Worm (Caenorhabditis elegans) whole organism, L2 larva: ENCODE measurements around the gene F47C12.7.

Source experiments
- F13H6.1 ChIP-seq: sonication (generic microtip); optimal IDR thresholded peaks from 2 replicates; lab custom pipeline; 2016; ENCODE audit warnings: missing genetic modification characterization, missing compliant biosample characterization
- ZK546.5 ChIP-seq: sonication (generic microtip); optimal IDR thresholded peaks from 2 replicates; lab custom pipeline; 2017; ENCODE audit warnings: missing biosample characterization, missing genetic modification characterization
- ama-1 ChIP-seq: fragments of 150-350 bp; optimal IDR thresholded peaks from 2 replicates; lab custom pipeline; 2018; ENCODE audit warnings: inconsistent platforms
- blmp-1 ChIP-seq: sonication (generic microtip); optimal IDR thresholded peaks from 2 replicates; lab custom pipeline; 2017; ENCODE audit warnings: missing genetic modification characterization, mild to moderate bottlenecking, missing compliant biosample characterization, antibody characterized with exemption, moderate library complexity; ENCODE audit not compliant: insufficient read depth
- lin-13 ChIP-seq: fragments of 150-350 bp; optimal IDR thresholded peaks from 2 replicates; lab custom pipeline; 2014; ENCODE audit warnings: missing biosample characterization, missing genetic modification reagents, missing genetic modification characterization
- mab-5 ChIP-seq: fragments of 150-350 bp; optimal IDR thresholded peaks from 2 replicates; lab custom pipeline; 2014; ENCODE audit warnings: missing biosample characterization, missing genetic modification characterization
- mdl-1 ChIP-seq, 2 experiments: fragments of 150-350 bp in 1 of 2; sonication (generic microtip) in 1 of 2; optimal IDR thresholded peaks; 2 replicates each; lab custom pipeline; 2017; ENCODE audit warnings: missing biosample characterization in 2 of 2, missing genetic modification characterization in 2 of 2
- nhr-6 ChIP-seq: fragments of 150-350 bp; optimal IDR thresholded peaks from 2 replicates; lab custom pipeline; 2014; ENCODE audit warnings: missing biosample characterization, missing genetic modification characterization
- nhr-77 ChIP-seq: fragments of 150-350 bp; optimal IDR thresholded peaks from 2 replicates; lab custom pipeline; 2014; ENCODE audit warnings: missing biosample characterization, missing genetic modification characterization
- snpc-4 ChIP-seq: fragments of 150-350 bp; optimal IDR thresholded peaks from 2 replicates; lab custom pipeline; 2014; ENCODE audit warnings: missing biosample characterization, missing genetic modification characterization
- ztf-1 ChIP-seq: fragments of 200-800 bp; sonication (Bioruptor generic); conservative IDR thresholded peaks from 2 replicates; pipeline ENCODE4 v1.3.6; 2022; ENCODE audit warnings: missing genetic modification characterization, missing compliant biosample characterization
- ztf-11 ChIP-seq: sonication (generic microtip); optimal IDR thresholded peaks from 2 replicates; lab custom pipeline; 2017; ENCODE audit warnings: missing biosample characterization, missing genetic modification characterization

DNA sequence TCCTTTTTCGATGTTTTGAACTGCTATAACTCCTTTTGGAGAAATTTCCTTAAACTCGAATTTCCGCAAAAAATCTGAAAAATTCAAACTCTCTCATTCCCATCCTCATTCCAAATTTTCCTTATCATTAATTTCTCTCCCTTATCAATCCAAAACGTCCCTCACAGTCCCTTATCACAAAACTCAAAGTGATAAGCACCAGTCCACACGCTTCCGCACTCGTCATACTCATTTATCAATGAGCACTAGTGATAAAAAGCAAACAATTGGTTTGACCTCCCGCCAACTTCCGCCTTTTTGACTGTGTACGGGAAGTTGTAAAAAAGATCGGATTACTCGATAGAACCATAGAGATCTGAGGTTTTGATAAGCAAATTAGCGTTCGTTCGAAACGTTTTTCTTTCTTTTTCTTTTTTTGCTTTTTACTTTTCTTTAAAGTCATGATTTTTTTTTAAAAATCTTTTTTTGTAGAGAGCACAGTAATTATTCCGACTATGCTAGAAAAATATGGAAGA is 6.6 kb downstream of the F47C12.7 start, which contains the start of gene clec-78:
- TF ChIP-seq lin-13 (GFP tag; lab: Kevin White, UChicago) = no peak
- TF ChIP-seq nhr-6 (tag; lab: Kevin White, UChicago) = no peak
- no peak for TF ChIP-seq snpc-4 (tag; lab: Kevin White, UChicago)
- TF ChIP-seq ZK546.5 (tag; lab: Kevin White, UChicago) = no peak
- no peak for TF ChIP-seq ama-1 (lab: Kevin White, UChicago)
- no peak for TF ChIP-seq ztf-11 (tag; lab: Kevin White, UChicago)
- TF ChIP-seq mab-5 = no peak
- TF ChIP-seq ztf-1 (GFP tag; lab: Robert Waterston, UW) = no peak
- no peak for TF ChIP-seq nhr-77 (tag; lab: Kevin White, UChicago)
- no peak for TF ChIP-seq blmp-1 (tag; lab: Kevin White, UChicago)
- TF ChIP-seq F13H6.1 = no peak
- TF ChIP-seq mdl-1 (tag; optimal IDR thresholded peaks at IDR 0.05; lab: Kevin White, UChicago) = no peak
